Worm (Caenorhabditis elegans) whole organism, L1 larva: Measurements from ENCODE around the gene F10G2.4.

Experiments used
- ama-1 ChIP-seq: fragments of 150-350 bp; optimal IDR thresholded peaks from 2 replicates; lab custom pipeline; 2014
- fos-1 ChIP-seq: fragments of 150-350 bp; optimal IDR thresholded peaks from 2 replicates; lab custom pipeline; 2014; ENCODE audit warnings: missing biosample characterization, missing genetic modification characterization
- hlh-17 ChIP-seq: fragments of 200-800 bp; sonication (Bioruptor generic); optimal IDR thresholded peaks from 2 replicates; lab custom pipeline; 2018; ENCODE audit warnings: missing genetic modification characterization, mild to moderate bottlenecking, missing compliant biosample characterization, moderate library complexity, borderline replicate concordance
- mep-1 ChIP-seq: fragments of 150-350 bp; optimal IDR thresholded peaks from 2 replicates; lab custom pipeline; 2014; ENCODE audit warnings: missing biosample characterization, missing genetic modification characterization
- nhr-237 ChIP-seq: fragments of 150-350 bp; optimal IDR thresholded peaks from 2 replicates; lab custom pipeline; 2014; ENCODE audit warnings: missing biosample characterization, missing genetic modification characterization
- nhr-76 ChIP-seq: sonication (generic microtip); optimal IDR thresholded peaks from 2 replicates; lab custom pipeline; 2017; ENCODE audit warnings: missing biosample characterization, missing genetic modification characterization
- rnt-1 ChIP-seq: sonication (generic microtip); optimal IDR thresholded peaks from 2 replicates; lab custom pipeline; 2016; ENCODE audit warnings: mild to moderate bottlenecking, missing genetic modification characterization, moderate library complexity, missing compliant biosample characterization
- unc-62 ChIP-seq: fragments of 150-350 bp; optimal IDR thresholded peaks from 2 replicates; lab custom pipeline; 2014; ENCODE audit warnings: missing biosample characterization, missing genetic modification reagents, missing genetic modification characterization

- no peak for TF ChIP-seq nhr-76
- no peak for TF ChIP-seq nhr-237 (tag; lab: Kevin White, UChicago)
- TF ChIP-seq fos-1 (tag; lab: Kevin White, UChicago): no peak
- TF ChIP-seq mep-1 (tag; lab: Kevin White, UChicago): no peak
- no peak for TF ChIP-seq rnt-1
- no peak for TF ChIP-seq hlh-17 (GFP tag; lab: Kevin White, UChicago)
- no peak for TF ChIP-seq ama-1
- TF ChIP-seq unc-62 (GFP tag; lab: Kevin White, UChicago): no peak
These were observed 12.8 kb downstream of the F10G2.4 start, which contains the start of gene srh-187 for ce11 chrV:7339831-7340230.
